Worm (Caenorhabditis elegans) whole organism, early embryonic: ENCODE measurements around the gene Y48A6B.9.

Source experiments
- B0310.2 ChIP-seq: sonication (generic microtip); optimal IDR thresholded peaks from 2 replicates; lab custom pipeline; 2016; ENCODE audit warnings: mild to moderate bottlenecking, missing genetic modification characterization, missing compliant biosample characterization
- F13C5.2 ChIP-seq: sonication (generic microtip); optimal IDR thresholded peaks from 2 replicates; lab custom pipeline; 2017; ENCODE audit warnings: mild to moderate bottlenecking, missing genetic modification characterization, inconsistent platforms, missing compliant biosample characterization
- aly-1 ChIP-seq: sonication (generic microtip); optimal IDR thresholded peaks from 2 replicates; lab custom pipeline; 2016; ENCODE audit warnings: missing genetic modification characterization, missing compliant biosample characterization
- ama-1 ChIP-seq: fragments of 150-350 bp; optimal IDR thresholded peaks from 2 replicates; lab custom pipeline; 2014
- ceh-13 ChIP-seq: fragments of 200-800 bp; sonication (Bioruptor generic); optimal IDR thresholded peaks from 2 replicates; lab custom pipeline; 2018; ENCODE audit warnings: mild to moderate bottlenecking, missing genetic modification characterization, missing compliant biosample characterization
- ceh-36 ChIP-seq: sonication (generic microtip); optimal IDR thresholded peaks from 2 replicates; lab custom pipeline; 2016; ENCODE audit warnings: missing genetic modification characterization, inconsistent platforms, missing compliant biosample characterization
- ets-7 ChIP-seq: sonication (generic microtip); optimal IDR thresholded peaks from 2 replicates; lab custom pipeline; 2016; ENCODE audit warnings: missing genotype, missing genetic modification characterization, missing compliant biosample characterization
- flt-1 ChIP-seq: fragments of 200-800 bp; sonication (Bioruptor generic); IDR thresholded peaks from 2 replicates; pipeline ENCODE4 v1.3.6; 2022; ENCODE audit warnings: missing genetic modification characterization, missing compliant biosample characterization
- hmbx-1 ChIP-seq: sonication (generic microtip); optimal IDR thresholded peaks from 2 replicates; lab custom pipeline; 2016; ENCODE audit warnings: mild to moderate bottlenecking, missing genetic modification characterization, missing compliant biosample characterization
- hmg-4 ChIP-seq: fragments of 200-800 bp; sonication (Bioruptor generic); optimal IDR thresholded peaks from 2 replicates; lab custom pipeline; 2018; ENCODE audit warnings: mild to moderate bottlenecking, missing genetic modification characterization, missing compliant biosample characterization
- hnd-1 ChIP-seq: sonication (generic microtip); optimal IDR thresholded peaks from 2 replicates; lab custom pipeline; 2016; ENCODE audit warnings: missing genetic modification characterization, missing compliant biosample characterization
- pes-1 ChIP-seq: fragments of 200-800 bp; sonication (Bioruptor generic); IDR thresholded peaks from 2 replicates; pipeline ENCODE4 v1.3.6; 2022; ENCODE audit warnings: missing genetic modification reagents, missing genetic modification characterization, missing compliant biosample characterization
- scrt-1 ChIP-seq: fragments of 200-800 bp; sonication (Bioruptor generic); IDR thresholded peaks from 2 replicates; pipeline ENCODE4 v1.3.6; 2022; ENCODE audit warnings: missing genetic modification characterization, missing compliant biosample characterization
- sea-1 ChIP-seq: fragments of 200-800 bp; sonication (Bioruptor generic); conservative IDR thresholded peaks from 2 replicates; pipeline ENCODE4 v1.3.6; 2022; ENCODE audit warnings: missing genetic modification characterization, missing compliant biosample characterization
- tbx-11 ChIP-seq: fragments of 200-800 bp; sonication (Bioruptor generic); IDR thresholded peaks from 2 replicates; pipeline ENCODE4 v1.3.6; 2022; ENCODE audit warnings: missing genetic modification characterization, missing compliant biosample characterization
- tbx-37 ChIP-seq: fragments of 200-800 bp; sonication (Bioruptor generic); conservative IDR thresholded peaks from 2 replicates; pipeline ENCODE4 v1.3.6; 2022; ENCODE audit warnings: missing genetic modification reagents, missing genetic modification characterization, missing compliant biosample characterization
- tra-4 ChIP-seq: sonication (generic microtip); optimal IDR thresholded peaks from 2 replicates; lab custom pipeline; 2017; ENCODE audit warnings: missing genetic modification characterization, missing compliant biosample characterization

Y48A6B.9 gene

DNA sequence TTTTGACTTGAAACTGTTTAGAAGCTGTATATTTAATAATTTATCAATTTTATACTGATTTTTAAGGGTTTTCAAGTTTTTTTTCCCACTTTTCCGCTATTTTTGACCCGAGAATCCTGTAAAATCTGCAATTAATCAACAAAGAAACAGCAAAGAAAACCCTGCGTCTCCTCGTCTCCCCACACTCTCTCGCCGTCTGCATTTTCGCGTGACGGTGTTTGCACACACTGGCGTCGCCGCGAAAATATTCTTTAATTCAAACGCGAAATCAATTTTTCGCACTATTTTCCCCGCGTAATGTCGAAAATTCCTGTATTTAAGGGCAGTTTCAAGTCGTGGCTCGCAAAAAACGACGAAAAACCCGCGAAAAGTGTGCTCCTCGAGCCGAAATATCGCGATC, 30.3 kb downstream of the Y48A6B.9 start, which contains the start of gene rsa-2:
Gene rsa-2, plus strand, starts transcription at position 221 of the 400 bp plus-strand sequence.
- no peak for TF ChIP-seq ceh-13 (GFP tag; lab: Kevin White, UChicago)
- TF ChIP-seq F13C5.2 (tag; lab: Kevin White, UChicago), result peak; percentile 52
- TF ChIP-seq sea-1 (GFP tag; lab: Robert Waterston, UW), result no peak

DNA sequence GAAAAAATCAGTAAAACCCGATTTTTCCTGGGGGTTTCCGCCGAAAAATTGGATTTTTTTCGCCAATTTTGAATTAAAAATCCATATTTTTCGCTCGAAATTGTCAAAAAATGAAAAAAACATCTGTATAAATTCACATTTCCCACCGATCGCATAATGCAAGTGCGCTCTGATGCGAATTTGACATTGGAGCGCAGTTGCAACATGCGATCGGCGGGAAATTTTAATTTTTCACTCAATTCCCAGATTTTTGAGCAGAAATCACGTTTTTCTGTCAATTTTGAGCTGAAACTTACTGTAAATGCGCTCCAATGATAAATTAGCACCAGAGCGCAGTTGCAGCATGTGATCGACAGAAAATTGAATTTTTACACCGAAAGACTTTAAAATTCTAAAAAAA, 31.6 kb downstream of the Y48A6B.9 start:
- TF ChIP-seq ceh-13 (GFP tag; lab: Kevin White, UChicago) (no peak), tbx-11 (GFP tag; lab: Robert Waterston, UW) (no peak), scrt-1 (GFP tag; lab: Robert Waterston, UW) (no peak), ceh-36 (tag; lab: Kevin White, UChicago) (no peak), hmbx-1 (tag; lab: Kevin White, UChicago) (no peak), flt-1 (GFP tag; lab: Robert Waterston, UW) (no peak), tbx-37 (GFP tag; lab: Robert Waterston, UW) (no peak), ama-1 (lab: Kevin White, UChicago) (no peak), hnd-1 (tag; lab: Kevin White, UChicago) (no peak), ets-7 (tag; lab: Kevin White, UChicago) (no peak), sea-1 (GFP tag; lab: Robert Waterston, UW) (no peak), F13C5.2 (tag; lab: Kevin White, UChicago) (no peak)

DNA sequence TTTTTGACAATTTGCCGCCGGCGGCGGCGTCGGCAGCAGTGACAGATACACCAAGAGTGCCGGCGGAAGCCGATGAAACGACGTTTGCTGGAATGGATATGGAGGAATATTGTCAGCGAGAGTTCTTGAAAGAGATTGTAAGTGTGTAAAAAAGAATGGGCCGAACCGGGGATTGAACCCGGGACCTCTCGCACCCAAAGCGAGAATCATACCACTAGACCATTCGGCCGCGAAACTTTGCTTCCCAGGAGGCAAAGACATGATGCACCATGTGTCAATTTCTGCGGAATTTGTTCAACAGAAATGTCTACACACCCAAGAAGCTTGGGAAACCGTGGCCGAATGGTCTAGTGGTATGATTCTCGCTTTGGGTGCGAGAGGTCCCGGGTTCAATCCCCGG, 33.7 kb downstream of the Y48A6B.9 start:
- 0 out of 2 replicates have a peak, but pooled peaks have one; percentile 34 for TF ChIP-seq flt-1 (GFP tag; lab: Robert Waterston, UW)
- TF ChIP-seq tbx-11 (GFP tag; lab: Robert Waterston, UW), result peak; percentile 45; the same call in 1 of the 2 replicates
- no peak for TF ChIP-seq B0310.2 (tag; lab: Kevin White, UChicago)
- peak; percentile 50; the same call in 1 of the 2 replicates for TF ChIP-seq scrt-1 (GFP tag; lab: Robert Waterston, UW)
- TF ChIP-seq ets-7 (tag; lab: Kevin White, UChicago), result no peak
- TF ChIP-seq hnd-1 (tag; lab: Kevin White, UChicago), result peak; percentile 34
- TF ChIP-seq sea-1 (GFP tag; lab: Robert Waterston, UW), result no peak
- peak; percentile 50; the same call in 1 of the 2 replicates for TF ChIP-seq pes-1 (GFP tag; lab: Robert Waterston, UW)

DNA sequence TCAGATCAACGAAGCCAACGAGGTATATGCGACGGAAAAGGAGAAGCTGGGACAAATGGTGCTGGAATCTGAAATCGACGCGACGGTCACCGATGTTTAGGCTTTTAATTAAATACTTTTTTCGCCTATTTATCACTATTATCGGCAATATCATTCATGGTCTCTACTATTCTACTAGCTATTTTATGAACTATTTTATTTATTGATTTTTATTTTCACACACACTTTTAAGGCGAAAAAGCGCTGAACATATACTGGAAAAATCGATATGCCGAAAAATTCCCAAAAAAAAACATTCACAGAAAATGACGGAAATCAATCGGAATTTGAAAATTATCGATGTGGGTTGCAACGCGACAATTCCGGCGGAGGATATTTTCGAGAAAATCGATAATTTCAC, 35.6 kb downstream of the Y48A6B.9 start, which contains the start of gene W09D6.1:
Gene W09D6.1, plus strand, starts transcription at position 301 of the 400 bp plus-strand sequence.
- TF ChIP-seq scrt-1 (GFP tag; lab: Robert Waterston, UW) (no peak), tbx-37 (GFP tag; lab: Robert Waterston, UW) (no peak), hmbx-1 (tag; lab: Kevin White, UChicago) (no peak), pes-1 (GFP tag; lab: Robert Waterston, UW) (no peak), ceh-36 (tag; lab: Kevin White, UChicago) (no peak), ama-1 (lab: Kevin White, UChicago) (no peak)

DNA sequence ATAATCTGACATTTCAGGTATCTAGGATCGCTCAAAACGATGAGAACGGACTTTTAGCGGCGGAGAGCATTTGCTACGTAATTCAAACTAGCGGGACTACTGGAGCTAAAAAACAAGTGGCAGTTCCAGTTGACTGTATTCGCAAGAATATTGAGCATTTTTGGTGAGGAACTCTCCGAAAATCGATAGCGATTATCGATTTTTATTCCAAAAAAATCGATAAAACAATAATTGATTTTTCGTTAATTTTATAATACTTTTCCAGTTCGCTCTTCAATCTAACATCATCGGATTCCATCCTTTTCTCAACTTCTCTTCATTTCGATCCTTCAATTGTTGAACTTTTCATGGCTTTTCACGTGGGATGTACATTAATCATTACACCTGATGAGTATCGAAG, 36.3 kb downstream of the Y48A6B.9 start:
- TF ChIP-seq ets-7 (tag; lab: Kevin White, UChicago) (no peak), ceh-36 (tag; lab: Kevin White, UChicago) (no peak), pes-1 (GFP tag; lab: Robert Waterston, UW) (no peak), flt-1 (GFP tag; lab: Robert Waterston, UW) (no peak), hmg-4 (no peak), hmbx-1 (tag; lab: Kevin White, UChicago) (no peak), scrt-1 (GFP tag; lab: Robert Waterston, UW) (no peak), tbx-11 (GFP tag; lab: Robert Waterston, UW) (no peak), B0310.2 (tag; lab: Kevin White, UChicago) (no peak), hnd-1 (tag; lab: Kevin White, UChicago) (no peak), sea-1 (GFP tag; lab: Robert Waterston, UW) (no peak), ama-1 (lab: Kevin White, UChicago) (no peak), ceh-13 (GFP tag; lab: Kevin White, UChicago) (no peak), aly-1 (tag; lab: Kevin White, UChicago) (no peak), tra-4 (tag; lab: Kevin White, UChicago) (no peak), F13C5.2 (tag; lab: Kevin White, UChicago) (no peak), tbx-37 (GFP tag; lab: Robert Waterston, UW) (no peak)

DNA sequence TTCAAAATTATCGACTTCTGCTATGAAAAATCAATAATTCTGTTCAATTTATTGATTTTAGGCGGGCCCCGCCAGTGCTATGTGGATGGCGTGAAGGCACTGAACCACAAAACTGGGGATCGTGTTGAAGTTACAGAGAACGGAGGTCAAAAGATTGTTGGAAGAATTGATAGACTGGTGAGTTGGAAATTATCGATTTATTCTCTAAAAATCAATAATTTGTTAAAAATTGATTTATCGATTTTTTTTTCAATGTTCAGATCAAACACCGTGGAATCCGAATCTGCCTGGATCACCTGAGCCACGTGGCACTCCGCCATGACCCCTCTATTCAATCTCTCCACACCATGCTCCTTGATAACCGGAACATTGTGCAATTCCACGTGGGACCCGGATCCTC, 37.2 kb downstream of the Y48A6B.9 start:
- TF ChIP-seq ceh-36 (tag; lab: Kevin White, UChicago) (no peak), B0310.2 (tag; lab: Kevin White, UChicago) (no peak), aly-1 (tag; lab: Kevin White, UChicago) (no peak)

DNA sequence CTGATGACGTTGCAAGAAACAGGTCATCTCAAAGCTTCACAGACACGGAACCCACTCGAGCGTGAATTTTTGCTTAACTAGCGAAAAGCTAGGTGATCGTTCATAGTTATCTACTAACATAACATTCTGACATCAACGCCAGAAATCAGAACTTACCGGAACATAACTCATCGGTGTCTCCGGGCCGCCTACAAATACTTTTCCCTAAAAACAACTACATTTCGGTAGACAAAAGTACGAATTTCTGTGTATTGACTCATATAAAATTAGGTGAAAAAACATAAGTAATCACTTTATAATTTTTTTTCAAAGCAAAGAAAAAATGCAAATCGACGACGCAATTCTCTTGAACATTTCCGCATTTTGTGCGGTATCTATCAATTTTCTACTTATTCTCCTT, 41.2 kb downstream of the Y48A6B.9 start, which contains the start of gene str-261:
Gene str-261, plus strand, starts transcription at position 301 of the 400 bp plus-strand sequence.
- TF ChIP-seq flt-1 (GFP tag; lab: Robert Waterston, UW), result no peak
- TF ChIP-seq hmg-4, result no peak

DNA sequence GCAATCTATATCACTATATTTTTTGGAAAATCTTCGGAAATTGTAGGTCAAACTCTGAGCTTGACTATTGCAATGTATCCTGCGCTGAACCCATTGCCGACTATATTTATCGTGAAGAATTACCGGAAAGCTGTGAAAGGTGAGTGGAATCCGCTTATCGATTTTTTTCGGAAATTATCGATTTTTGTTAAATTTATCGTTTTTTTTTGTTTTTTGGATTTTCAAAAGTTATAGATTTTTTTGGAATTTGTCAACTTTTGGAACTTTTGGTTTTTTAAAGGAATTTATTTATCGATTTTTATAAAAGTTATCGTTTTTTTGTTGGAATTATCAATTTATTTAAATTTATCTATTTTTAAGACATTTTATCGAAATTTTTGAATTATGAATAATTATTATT, 43.8 kb downstream of the Y48A6B.9 start:
- no peak for TF ChIP-seq ceh-13 (GFP tag; lab: Kevin White, UChicago)
- no peak for TF ChIP-seq tra-4 (tag; lab: Kevin White, UChicago)
